Fruit fly (Drosophila melanogaster): Measurements from ENCODE around the gene Tk.

Gene Tk

dm6 chr3R:11962739-11963214 lies 42.5 kb downstream of the Tk start, which contains the start of the genes CG3281 and aurA (continued):
- no peak for TF ChIP-seq sc (optimal IDR thresholded peaks at IDR 0.05)
- no peak for TF ChIP-seq sc (GFP tag; optimal IDR thresholded peaks at IDR 0.05)
- TF ChIP-seq CG13296 (GFP tag; optimal IDR thresholded peaks at IDR 0.05), result peak; percentile 51
- TF ChIP-seq Taf1 (GFP tag; IDR thresholded peaks at IDR 0.05), result 0 out of 2 replicates have a peak, but pooled peaks have one; percentile 33
- TF ChIP-seq CG4360 (GFP tag; IDR thresholded peaks at IDR 0.05), result no peak
- TF ChIP-seq phol (tag; optimal IDR thresholded peaks at IDR 0.05), result peak; percentile 87
- peak; percentile 14 for TF ChIP-seq NC2α (GFP tag; optimal IDR thresholded peaks at IDR 0.05)
- peak; percentile 48 for TF ChIP-seq CG1603 (tag; optimal IDR thresholded peaks at IDR 0.05)
- 0 out of 2 replicates have a peak, but pooled peaks have one; percentile 23 for TF ChIP-seq CG8765 (GFP tag; IDR thresholded peaks at IDR 0.05)
- TF ChIP-seq CHES-1-like (GFP tag; optimal IDR thresholded peaks at IDR 0.05), result peak; percentile 78
- TF ChIP-seq CG9437 (GFP tag; optimal IDR thresholded peaks at IDR 0.05), result peak; percentile 9
- TF ChIP-seq tll (GFP tag; optimal IDR thresholded peaks at IDR 0.05), result peak; percentile 70 to 79
- TF ChIP-seq MESR4 (GFP tag; optimal IDR thresholded peaks at IDR 0.05), result no peak
- peak; percentile 7 for TF ChIP-seq CG7928 (GFP tag; optimal IDR thresholded peaks at IDR 0.05)
- TF ChIP-seq C15 (GFP tag; IDR thresholded peaks at IDR 0.05), result no peak
- TF ChIP-seq dysf (GFP tag; IDR thresholded peaks at IDR 0.05), result peak; percentile 71
- no peak for TF ChIP-seq Hey (tag; optimal IDR thresholded peaks at IDR 0.05)
- TF ChIP-seq hb (GFP tag; IDR thresholded peaks at IDR 0.05; ENCODE audit: partially characterized antibody), result peak; percentile 94
- TF ChIP-seq hbn (GFP tag; IDR thresholded peaks at IDR 0.05; ENCODE audit: partially characterized antibody), result peak; percentile 97
- no peak for TF ChIP-seq BtbVII (GFP tag; optimal IDR thresholded peaks at IDR 0.05)
- no peak for TF ChIP-seq dimm (GFP tag; IDR thresholded peaks at IDR 0.05)
- peak; percentile 50 for TF ChIP-seq ttk (GFP tag; IDR thresholded peaks at IDR 0.05)
- TF ChIP-seq CG10366 (GFP tag; IDR thresholded peaks at IDR 0.05), result peak; percentile 21; the same call in 1 of the 2 replicates
- TF ChIP-seq CG7786 (GFP tag; optimal IDR thresholded peaks at IDR 0.05), result peak; percentile 82
- peak; percentile 84 for TF ChIP-seq CG9215 (GFP tag; IDR thresholded peaks at IDR 0.05)
- TF ChIP-seq luna (GFP tag; optimal IDR thresholded peaks at IDR 0.05), result peak; percentile 55
- no peak for TF ChIP-seq pros (GFP tag; optimal IDR thresholded peaks at IDR 0.05)
- no peak for TF ChIP-seq sim (GFP tag; IDR thresholded peaks at IDR 0.05)
- no peak for TF ChIP-seq Kr (GFP tag; optimal IDR thresholded peaks at IDR 0.05)
- peak in 1 of 2 experiments; percentile 8 for TF ChIP-seq Trl (optimal IDR thresholded peaks at IDR 0.05)
- peak; percentile 74 for TF ChIP-seq Trl (GFP tag; optimal IDR thresholded peaks at IDR 0.05)
- TF ChIP-seq fu2 (GFP tag; optimal IDR thresholded peaks at IDR 0.05), result peak; percentile 76
- peak; percentile 97 for TF ChIP-seq inv (GFP tag; IDR thresholded peaks at IDR 0.05; ENCODE audit: partially characterized antibody)
- no peak for TF ChIP-seq CG10321 (GFP tag; IDR thresholded peaks at IDR 0.05)
- TF ChIP-seq CG16863 (GFP tag; optimal IDR thresholded peaks at IDR 0.05), result peak; percentile 50
- peak; percentile 85 for TF ChIP-seq mam (GFP tag; optimal IDR thresholded peaks at IDR 0.05)
- TF ChIP-seq CG3065 (GFP tag; optimal IDR thresholded peaks at IDR 0.05), result peak; percentile 1
- TF ChIP-seq Lhr (GFP tag; optimal IDR thresholded peaks at IDR 0.05), result peak; percentile 77
- TF ChIP-seq CG4820 (GFP tag; optimal IDR thresholded peaks at IDR 0.05), result peak; percentile 54
- no peak for TF ChIP-seq kah (GFP tag; optimal IDR thresholded peaks at IDR 0.05)
- TF ChIP-seq Fer2 (tag; optimal IDR thresholded peaks at IDR 0.05), result peak; percentile 67
- no peak for TF ChIP-seq h (optimal IDR thresholded peaks at IDR 0.05)
- TF ChIP-seq ci (GFP tag; IDR thresholded peaks at IDR 0.05), result peak; percentile 34; the same call in 1 of the 3 replicates
- no peak for TF ChIP-seq abd-A (tag; optimal IDR thresholded peaks at IDR 0.05)
- TF ChIP-seq CG16779 (GFP tag; IDR thresholded peaks at IDR 0.05), result no peak
- TF ChIP-seq sens (GFP tag), result peak; percentile 97
- TF ChIP-seq Bgb (GFP tag; IDR thresholded peaks at IDR 0.05; ENCODE audit: partially characterized antibody), result peak; percentile 93
- peak; percentile 88 for TF ChIP-seq nmo (GFP tag; optimal IDR thresholded peaks at IDR 0.05)
- peak; percentile 67 for TF ChIP-seq CG6272 (GFP tag; IDR thresholded peaks at IDR 0.05)
- TF ChIP-seq pita (GFP tag; optimal IDR thresholded peaks at IDR 0.05), result no peak
- peak; percentile 59 for TF ChIP-seq ssp (GFP tag; IDR thresholded peaks at IDR 0.05)
- TF ChIP-seq CG4404 (GFP tag; IDR thresholded peaks at IDR 0.05), result peak; percentile 81
